Worm (Caenorhabditis elegans): ENCODE data around the gene F01F1.15.

ce11 chrIII:5886893-5887292, 17.6 kb upstream of the F01F1.15 start, which contains the start of gene C28H8.7:
- TF ChIP-seq elt-3 (tag; optimal IDR thresholded peaks at IDR 0.05) (no peak), lin-32 (GFP tag; optimal IDR thresholded peaks at IDR 0.05) (no peak), nhr-237 (tag; optimal IDR thresholded peaks at IDR 0.05) (no peak), lin-13 (tag; optimal IDR thresholded peaks at IDR 0.05) (no peak), ztf-11 (tag; optimal IDR thresholded peaks at IDR 0.05) (no peak), M03D4.4 (tag; optimal IDR thresholded peaks at IDR 0.05) (no peak), unc-62 (GFP tag; optimal IDR thresholded peaks at IDR 0.05) (no peak)

All from whole organism, mixed stage, embryonic.